Fruit fly (Drosophila melanogaster): ENCODE results near the gene z.

The z gene

dm6 chrX:2468576-2468975 is 21.0 kb downstream of the z start (continued):
- TF ChIP-seq CG10321 (GFP tag; IDR thresholded peaks at IDR 0.05) (no peak), ssp (GFP tag; IDR thresholded peaks at IDR 0.05) (peak; percentile 73), CG8290 (GFP tag; optimal IDR thresholded peaks at IDR 0.05) (peak; percentile 53), CG8290 (tag; optimal IDR thresholded peaks at IDR 0.05) (peak in 1 of 2 experiments; percentile 57), tup (GFP tag; optimal IDR thresholded peaks at IDR 0.05) (peak; percentile 7), tio (GFP tag; optimal IDR thresholded peaks at IDR 0.05) (peak; percentile 57), Spps (tag; optimal IDR thresholded peaks at IDR 0.05) (peak; percentile 76), CG12659 (GFP tag; optimal IDR thresholded peaks at IDR 0.05) (peak; percentile 36), gsb (GFP tag; IDR thresholded peaks at IDR 0.05) (no peak), CG8089 (GFP tag; optimal IDR thresholded peaks at IDR 0.05) (peak; percentile 73), zfh2 (GFP tag; optimal IDR thresholded peaks at IDR 0.05) (no peak), H15 (GFP tag; IDR thresholded peaks at IDR 0.05) (peak; percentile 60; the same call in 1 of the 3 replicates), NC2β (GFP tag; optimal IDR thresholded peaks at IDR 0.05) (peak; percentile 69), fru (optimal IDR thresholded peaks at IDR 0.05) (no peak), h (optimal IDR thresholded peaks at IDR 0.05) (no peak), fd3F (GFP tag; optimal IDR thresholded peaks at IDR 0.05) (no peak), cwo (GFP tag; optimal IDR thresholded peaks at IDR 0.05) (no peak), gsb-n (tag; optimal IDR thresholded peaks at IDR 0.05) (peak; percentile 71), CG32767 (GFP tag; IDR thresholded peaks at IDR 0.05) (peak; percentile 52; the same call in 1 of the 2 replicates), toy (GFP tag; IDR thresholded peaks at IDR 0.05) (no peak), CG8281 (tag; optimal IDR thresholded peaks at IDR 0.05) (no peak), tll (GFP tag; optimal IDR thresholded peaks at IDR 0.05) (no peak), Nf-YC (tag; optimal IDR thresholded peaks at IDR 0.05) (no peak), CG18619 (GFP tag; optimal IDR thresholded peaks at IDR 0.05) (peak; percentile 14), pros (GFP tag; optimal IDR thresholded peaks at IDR 0.05) (no peak), CG6765 (GFP tag; optimal IDR thresholded peaks at IDR 0.05) (no peak), Gsc (GFP tag; IDR thresholded peaks at IDR 0.05) (peak; percentile 64), CG9817 (tag; optimal IDR thresholded peaks at IDR 0.05) (peak; percentile 30), crc (GFP tag; optimal IDR thresholded peaks at IDR 0.05) (peak; percentile 29), CG17912 (GFP tag; optimal IDR thresholded peaks at IDR 0.05) (no peak), CG11696 (GFP tag; IDR thresholded peaks at IDR 0.05) (no peak), Gug (GFP tag; IDR thresholded peaks at IDR 0.05) (peak; percentile 77; the same call in 3 of the 4 replicates), CG8924 (tag; optimal IDR thresholded peaks at IDR 0.05) (peak; percentile 70), otp (GFP tag; IDR thresholded peaks at IDR 0.05) (peak; percentile 83), CG11247 (GFP tag; IDR thresholded peaks at IDR 0.05) (peak; percentile 41; the same call in 1 of the 2 replicates), Meics (GFP tag; optimal IDR thresholded peaks at IDR 0.05) (peak; percentile 21), chn (GFP tag; optimal IDR thresholded peaks at IDR 0.05) (peak; percentile 77), Scr (GFP tag; IDR thresholded peaks at IDR 0.05; ENCODE audit: partially characterized antibody) (no peak), Atf3 (GFP tag; optimal IDR thresholded peaks at IDR 0.05) (peak; percentile 68), nmo (GFP tag; optimal IDR thresholded peaks at IDR 0.05) (peak; percentile 82), Jarid2 (GFP tag; optimal IDR thresholded peaks at IDR 0.05) (no peak), klu (GFP tag; IDR thresholded peaks at IDR 0.05) (no peak), abd-A (tag; optimal IDR thresholded peaks at IDR 0.05) (no peak), rib (GFP tag; IDR thresholded peaks at IDR 0.05) (no peak), pzg (GFP tag; optimal IDR thresholded peaks at IDR 0.05) (no peak), Vsx1 (GFP tag; optimal IDR thresholded peaks at IDR 0.05) (peak; percentile 7), bigmax (GFP tag; optimal IDR thresholded peaks at IDR 0.05) (no peak), CG4360 (GFP tag; IDR thresholded peaks at IDR 0.05) (no peak), Rfx (GFP tag; IDR thresholded peaks at IDR 0.05) (peak; percentile 44), Drgx (GFP tag; IDR thresholded peaks at IDR 0.05) (peak; percentile 92), Xrp1 (GFP tag; IDR thresholded peaks at IDR 0.05) (peak; percentile 92), CG4282 (GFP tag; optimal IDR thresholded peaks at IDR 0.05) (no peak), CG1602 (GFP tag; optimal IDR thresholded peaks at IDR 0.05) (peak; percentile 67)
